Fruit fly (Drosophila melanogaster): ENCODE measurements around the gene PGRP-SB1.

PGRP-SB1 gene

DNA sequence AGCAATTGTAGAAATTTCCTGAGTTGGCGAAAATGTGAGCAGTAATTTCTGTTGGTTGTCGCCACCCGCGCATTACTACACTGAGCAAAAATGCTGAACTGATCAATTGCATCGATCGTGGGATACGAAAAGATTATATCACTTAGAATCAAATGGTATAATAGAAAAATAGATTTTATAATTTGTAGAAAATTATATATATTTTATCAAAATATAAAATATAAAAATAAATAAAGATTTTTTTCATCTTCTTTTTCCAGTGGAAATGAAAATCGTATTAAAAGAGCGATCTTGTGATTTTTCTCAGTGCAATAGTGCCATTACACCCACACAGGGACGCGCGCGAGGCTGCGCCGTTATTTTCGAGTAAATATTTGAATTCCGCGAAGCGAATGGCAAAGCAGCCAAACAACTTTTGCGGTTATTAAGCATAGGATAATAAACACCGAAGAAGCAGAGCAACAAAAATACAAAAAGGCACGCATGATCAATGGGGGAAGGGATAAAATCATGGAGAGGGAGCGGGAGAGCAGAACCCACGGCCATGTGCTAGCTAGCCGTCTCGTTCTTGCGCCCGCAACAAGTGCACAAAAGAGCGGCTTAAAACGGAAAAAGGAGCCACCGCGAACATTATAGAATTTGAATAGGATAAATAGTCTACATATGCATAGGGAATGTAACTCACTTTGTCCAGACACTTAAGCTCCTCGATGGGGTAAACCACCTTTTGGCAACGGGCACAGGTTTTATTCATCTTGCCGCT lies 17.4 kb downstream of the PGRP-SB1 start (continued):
- TF ChIP-seq fru (optimal IDR thresholded peaks at IDR 0.05), result no peak
- no peak for TF ChIP-seq Neu2 (GFP tag; optimal IDR thresholded peaks at IDR 0.05; ENCODE audit: borderline replicate concordance)
- TF ChIP-seq CG18599 (GFP tag; optimal IDR thresholded peaks at IDR 0.05), result peak; percentile 74
- peak; percentile 60 for TF ChIP-seq Fer1 (GFP tag; optimal IDR thresholded peaks at IDR 0.05)
- TF ChIP-seq CG30431 (GFP tag; optimal IDR thresholded peaks at IDR 0.05), result peak; percentile 1
- TF ChIP-seq tgo (GFP tag; IDR thresholded peaks at IDR 0.05), result peak; percentile 60; the same call in 2 of the 3 replicates
- TF ChIP-seq exex (tag; optimal IDR thresholded peaks at IDR 0.05), result no peak
- peak; percentile 72 for TF ChIP-seq Ptx1 (GFP tag; IDR thresholded peaks at IDR 0.05)
- TF ChIP-seq Nf-YC (tag; optimal IDR thresholded peaks at IDR 0.05), result peak; percentile 39
- TF ChIP-seq pan (optimal IDR thresholded peaks at IDR 0.05), result no peak
- peak in 1 of 2 experiments; percentile 28 for TF ChIP-seq pan (GFP tag; optimal IDR thresholded peaks at IDR 0.05 in 1 of 2, IDR thresholded peaks at IDR 0.05 in 1 of 2)
- peak; percentile 1 for TF ChIP-seq CG4328 (GFP tag; optimal IDR thresholded peaks at IDR 0.05)
- no peak for TF ChIP-seq vnd (GFP tag; IDR thresholded peaks at IDR 0.05; ENCODE audit: partially characterized antibody)
- TF ChIP-seq Stat92E (GFP tag; optimal IDR thresholded peaks at IDR 0.05), result no peak
- peak in 1 of 2 experiments; percentile 19 for TF ChIP-seq Hr51 (GFP tag; optimal IDR thresholded peaks at IDR 0.05)
- peak; percentile 65 for TF ChIP-seq sens (GFP tag)
- peak; percentile 21; the same call in 1 of the 3 replicates for TF ChIP-seq Optix (GFP tag; IDR thresholded peaks at IDR 0.05)
- TF ChIP-seq CG6689 (GFP tag; IDR thresholded peaks at IDR 0.05), result peak; percentile 60
- peak; percentile 68 for TF ChIP-seq lab (GFP tag; optimal IDR thresholded peaks at IDR 0.05)
- TF ChIP-seq CG2116 (GFP tag; optimal IDR thresholded peaks at IDR 0.05), result peak; percentile 14
- peak; percentile 58 for TF ChIP-seq CG18262 (tag; optimal IDR thresholded peaks at IDR 0.05)
- peak; percentile 60 for TF ChIP-seq unpg (GFP tag; optimal IDR thresholded peaks at IDR 0.05)
- no peak for TF ChIP-seq slp2 (GFP tag; optimal IDR thresholded peaks at IDR 0.05)
- no peak for TF ChIP-seq ftz-f1 (GFP tag; optimal IDR thresholded peaks at IDR 0.05)
- TF ChIP-seq Jarid2 (GFP tag; optimal IDR thresholded peaks at IDR 0.05), result peak; percentile 13
- 0 out of 2 replicates have a peak, but pooled peaks have one; percentile 8 for TF ChIP-seq CG31224 (GFP tag; IDR thresholded peaks at IDR 0.05)
- peak; percentile 38; the same call in 1 of the 2 replicates for TF ChIP-seq CG14014 (GFP tag; IDR thresholded peaks at IDR 0.05)
- no peak for TF ChIP-seq CG16863 (GFP tag; optimal IDR thresholded peaks at IDR 0.05)
- TF ChIP-seq GATAe (GFP tag; conservative IDR thresholded peaks at IDR 0.05), result no peak
- no peak for TF ChIP-seq CG31388 (GFP tag; optimal IDR thresholded peaks at IDR 0.05)
- TF ChIP-seq klu (GFP tag; IDR thresholded peaks at IDR 0.05), result peak; percentile 59; the same call in 1 of the 2 replicates
- TF ChIP-seq CG17829 (tag; optimal IDR thresholded peaks at IDR 0.05), result peak; percentile 38
- peak; percentile 75 for TF ChIP-seq CG1832 (GFP tag; optimal IDR thresholded peaks at IDR 0.05)
- TF ChIP-seq aop (GFP tag; IDR thresholded peaks at IDR 0.05), result no peak
- TF ChIP-seq ci (GFP tag; IDR thresholded peaks at IDR 0.05), result 0 out of 3 replicates have a peak, but pooled peaks have one; percentile 38
- TF ChIP-seq Gsc (GFP tag; IDR thresholded peaks at IDR 0.05), result no peak
- TF ChIP-seq CG7928 (GFP tag; optimal IDR thresholded peaks at IDR 0.05), result peak; percentile 20
- no peak for TF ChIP-seq Oaz (GFP tag; IDR thresholded peaks at IDR 0.05)
- TF ChIP-seq CG2712 (tag; optimal IDR thresholded peaks at IDR 0.05), result peak; percentile 75
- TF ChIP-seq CG12155 (GFP tag; optimal IDR thresholded peaks at IDR 0.05), result no peak
- peak; percentile 43; the same call in 1 of the 2 replicates for TF ChIP-seq CG4404 (GFP tag; IDR thresholded peaks at IDR 0.05)
- TF ChIP-seq Sin3A (optimal IDR thresholded peaks at IDR 0.05), result no peak
- TF ChIP-seq HLH3B (GFP tag; IDR thresholded peaks at IDR 0.05), result peak; percentile 35; the same call in 1 of the 2 replicates
- peak; percentile 66 for TF ChIP-seq CG7839 (tag; optimal IDR thresholded peaks at IDR 0.05)

Measured in whole organism, embryonic.